Fruit fly (Drosophila melanogaster) whole organism, wandering third instar larva: ENCODE results near the gene CG31798.

Source experiments
- Abd-B ChIP-seq: fragments of >200 bp; optimal IDR thresholded peaks from 2 replicates; lab custom pipeline; 2017; ENCODE audit warnings: missing biosample characterization, missing genetic modification characterization
- CG9705 ChIP-seq: fragments of 200-800 bp; sonication (Bioruptor generic); optimal IDR thresholded peaks from 2 replicates; lab custom pipeline; 2018; ENCODE audit warnings: missing biosample characterization, mild to moderate bottlenecking, missing genetic modification characterization
- CrebA ChIP-seq: fragments of 200-800 bp; sonication (Bioruptor generic); optimal IDR thresholded peaks from 2 replicates; lab custom pipeline; 2016; ENCODE audit warnings: missing biosample characterization, mild to moderate bottlenecking, missing genetic modification characterization, borderline replicate concordance
- Dif ChIP-seq: fragments of 200-275, 200-300 bp; sonication (Bioruptor generic); optimal IDR thresholded peaks from 2 replicates; lab custom pipeline; 2018; ENCODE audit warnings: missing biosample characterization, missing genetic modification characterization; ENCODE audit not compliant: partially characterized antibody
- HLH106 ChIP-seq: fragments of 200-800 bp; optimal IDR thresholded peaks from 3 replicates; lab custom pipeline; 2019; ENCODE audit warnings: missing biosample characterization, mild to moderate bottlenecking, missing genetic modification characterization, moderate library complexity
- Hnf4 ChIP-seq: fragments of 200-800 bp; sonication (Bioruptor generic); optimal IDR thresholded peaks from 2 replicates; lab custom pipeline; 2016; ENCODE audit warnings: missing biosample characterization, mild to moderate bottlenecking, missing genetic modification characterization
- Hr78 ChIP-seq: fragments of >200 bp; optimal IDR thresholded peaks from 2 replicates; lab custom pipeline; 2017; ENCODE audit warnings: missing biosample characterization, missing genetic modification characterization
- Hr83 ChIP-seq: fragments of 200-300 bp; sonication (Bioruptor generic); optimal IDR thresholded peaks from 2 replicates; lab custom pipeline; 2016; ENCODE audit warnings: missing biosample characterization, mild to moderate bottlenecking, missing genetic modification characterization, moderate library complexity; ENCODE audit not compliant: poor library complexity, severe bottlenecking
- Jra ChIP-seq: sonication (Bioruptor generic); optimal IDR thresholded peaks from 2 replicates; lab custom pipeline; 2016; ENCODE audit warnings: missing biosample characterization, missing genetic modification characterization
- Myc ChIP-seq: fragments of >200 bp; optimal IDR thresholded peaks from 2 replicates; lab custom pipeline; 2017
- N ChIP-seq: fragments of >200 bp; optimal IDR thresholded peaks from 2 replicates; lab custom pipeline; 2018; ENCODE audit warnings: missing biosample characterization, missing external identifiers, missing genetic modification characterization
- OdsH ChIP-seq: fragments of 200-800 bp; sonication (Bioruptor generic); optimal IDR thresholded peaks from 2 replicates; lab custom pipeline; 2016; ENCODE audit warnings: missing biosample characterization, mild to moderate bottlenecking, missing genetic modification characterization
- Rel ChIP-seq, 2 experiments: fragments of 200-800 bp; sonication (Bioruptor generic) in 1 of 2; optimal IDR thresholded peaks; 2 replicates in 1 of 2; 3 replicates in 1 of 2; lab custom pipeline; 2016 to 2019; ENCODE audit warnings: mild to moderate bottlenecking in 2 of 2, missing biosample characterization in 2 of 2, missing genetic modification characterization in 2 of 2, moderate library complexity in 1 of 2
- Sp1 ChIP-seq: fragments of 200-800 bp; sonication (Bioruptor generic); optimal IDR thresholded peaks from 3 replicates; lab custom pipeline; 2019; ENCODE audit warnings: missing biosample characterization, mild to moderate bottlenecking, missing genetic modification characterization, moderate library complexity
- Vsx2 ChIP-seq: fragments of 200-300, 225-300 bp; sonication (Bioruptor generic); optimal IDR thresholded peaks from 2 replicates; lab custom pipeline; 2018; ENCODE audit warnings: missing biosample characterization, missing genetic modification characterization; ENCODE audit not compliant: partially characterized antibody
- br ChIP-seq: fragments of 200-800 bp; sonication (Bioruptor generic); optimal IDR thresholded peaks from 2 replicates; lab custom pipeline; 2016; ENCODE audit warnings: missing biosample characterization, missing genetic modification characterization
- dl ChIP-seq, 2 experiments: fragments of 175-275, 200-275 bp in 1 of 2; fragments of 200-275 bp in 1 of 2; sonication (Bioruptor generic); optimal IDR thresholded peaks; lab custom pipeline; 2018; ENCODE audit warnings: mild to moderate bottlenecking in 2 of 2, missing biosample characterization in 2 of 2, missing genetic modification characterization in 2 of 2, moderate library complexity in 2 of 2; ENCODE audit not compliant: partially characterized antibody in 2 of 2, insufficient read depth in 1 of 2
- foxo ChIP-seq, 2 experiments: fragments of 200-800 bp; sonication (Bioruptor generic); optimal IDR thresholded peaks; 2 replicates in 1 of 2; 3 replicates in 1 of 2; lab custom pipeline; 2016 to 2017; ENCODE audit warnings: missing biosample characterization in 2 of 2, missing genetic modification characterization in 2 of 2
- fru ChIP-seq: fragments of 200-800 bp; sonication (Bioruptor generic); optimal IDR thresholded peaks from 3 replicates; lab custom pipeline; 2016; ENCODE audit warnings: missing biosample characterization, mild to moderate bottlenecking, missing genetic modification characterization
- h ChIP-seq: fragments of 200-800 bp; sonication (Bioruptor generic); optimal IDR thresholded peaks from 3 replicates; lab custom pipeline; 2016; ENCODE audit warnings: missing biosample characterization, mild to moderate bottlenecking, missing genetic modification characterization
- lola ChIP-seq: fragments of >200 bp; optimal IDR thresholded peaks from 2 replicates; lab custom pipeline; 2017; ENCODE audit warnings: missing biosample characterization, missing genetic modification characterization
- pan ChIP-seq: fragments of >200 bp; optimal IDR thresholded peaks from 2 replicates; lab custom pipeline; 2017
- rgr ChIP-seq: fragments of 200-800 bp; sonication (Bioruptor generic); optimal IDR thresholded peaks from 3 replicates; lab custom pipeline; 2016; ENCODE audit warnings: missing biosample characterization, mild to moderate bottlenecking, missing genetic modification characterization
- sage ChIP-seq: fragments of 200-800 bp; sonication (Bioruptor generic); optimal IDR thresholded peaks from 2 replicates; lab custom pipeline; 2016; ENCODE audit warnings: missing biosample characterization, mild to moderate bottlenecking, missing genetic modification characterization
- sv ChIP-seq: fragments of 200-800 bp; sonication (Bioruptor generic); optimal IDR thresholded peaks from 3 replicates; lab custom pipeline; 2016; ENCODE audit warnings: missing biosample characterization, missing genetic modification characterization
- tai ChIP-seq: sonication (Bioruptor generic); optimal IDR thresholded peaks from 2 replicates; lab custom pipeline; 2016; ENCODE audit warnings: missing biosample characterization, missing genetic modification characterization
- woc ChIP-seq: sonication (Bioruptor generic); optimal IDR thresholded peaks from 2 replicates; lab custom pipeline; 2016; ENCODE audit warnings: missing biosample characterization, mild to moderate bottlenecking, missing genetic modification characterization

CG31798 gene

DNA sequence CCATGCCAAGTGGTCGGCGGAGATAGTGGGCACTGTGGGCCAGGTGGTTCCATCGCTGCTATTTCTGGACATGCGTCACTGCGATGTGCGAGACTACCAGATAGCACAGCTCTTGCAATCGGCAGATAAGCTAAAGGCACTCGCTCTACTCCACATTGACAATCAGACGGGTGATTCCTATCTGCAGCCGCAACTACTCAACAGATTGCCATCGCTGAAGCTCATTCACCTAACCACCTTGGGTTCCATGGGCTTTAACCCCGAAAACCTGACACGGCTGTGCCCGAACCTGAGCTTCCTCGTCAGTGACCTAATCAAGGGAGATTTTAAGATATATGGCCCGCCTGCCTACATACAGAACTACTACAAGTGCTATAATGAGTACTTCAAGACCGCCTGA lies 35.8 kb downstream of the CG31798 start:
- TF ChIP-seq Hnf4 (GFP tag; lab: Kevin White, UChicago) (no peak), sage (GFP tag; lab: Kevin White, UChicago) (no peak), lola (GFP tag; lab: Kevin White, UChicago) (no peak), tai (no peak), foxo (GFP tag; optimal IDR thresholded peaks at IDR 0.05; lab: Kevin White, UChicago) (no peak), CrebA (GFP tag; lab: Kevin White, UChicago) (no peak), woc (GFP tag; lab: Kevin White, UChicago) (no peak), Sp1 (GFP tag; lab: Kevin White, UChicago) (no peak), Vsx2 (GFP tag; lab: Kevin White, UChicago) (no peak), CG9705 (no peak), fru (GFP tag; lab: Kevin White, UChicago) (no peak), Hr78 (GFP tag; lab: Kevin White, UChicago) (no peak)

DNA sequence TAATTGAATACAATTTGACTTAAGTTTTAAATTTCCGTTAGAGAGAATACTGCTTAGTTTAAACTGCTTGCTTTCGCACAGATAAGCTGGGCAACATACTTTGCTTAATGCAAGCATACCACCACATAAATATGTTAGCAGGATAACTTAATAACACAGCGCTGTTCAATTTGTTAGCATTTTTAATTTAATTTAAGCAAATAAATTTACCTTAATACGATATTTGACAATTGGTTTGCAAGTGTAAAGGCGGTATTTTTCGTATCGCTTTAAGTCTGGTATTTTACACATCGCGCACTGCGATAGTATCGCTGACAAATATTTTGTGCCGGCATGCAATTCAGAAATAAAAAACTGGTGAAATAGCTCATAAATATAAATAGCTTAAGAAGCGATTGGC lies 36.4 kb downstream of the CG31798 start, which contains the start of gene RtcB:
RtcB (plus strand) TSS at position 301 of the 400 bp plus-strand sequence.
- TF ChIP-seq h (GFP tag; lab: Kevin White, UChicago), result peak; percentile 5
- TF ChIP-seq N, result peak; percentile 23
- TF ChIP-seq pan, result no peak
- peak; percentile 57 for TF ChIP-seq Myc (lab: Kevin White, UChicago)
- no peak for TF ChIP-seq Hr78 (GFP tag; lab: Kevin White, UChicago)
- peak; percentile 64 for TF ChIP-seq rgr (GFP tag; lab: Kevin White, UChicago)
- TF ChIP-seq HLH106 (tag; lab: Kevin White, UChicago), result no peak
- TF ChIP-seq Rel (GFP tag; optimal IDR thresholded peaks at IDR 0.05; lab: Kevin White, UChicago), result no peak
- no peak for TF ChIP-seq Rel (tag; optimal IDR thresholded peaks at IDR 0.05; lab: Kevin White, UChicago)

DNA sequence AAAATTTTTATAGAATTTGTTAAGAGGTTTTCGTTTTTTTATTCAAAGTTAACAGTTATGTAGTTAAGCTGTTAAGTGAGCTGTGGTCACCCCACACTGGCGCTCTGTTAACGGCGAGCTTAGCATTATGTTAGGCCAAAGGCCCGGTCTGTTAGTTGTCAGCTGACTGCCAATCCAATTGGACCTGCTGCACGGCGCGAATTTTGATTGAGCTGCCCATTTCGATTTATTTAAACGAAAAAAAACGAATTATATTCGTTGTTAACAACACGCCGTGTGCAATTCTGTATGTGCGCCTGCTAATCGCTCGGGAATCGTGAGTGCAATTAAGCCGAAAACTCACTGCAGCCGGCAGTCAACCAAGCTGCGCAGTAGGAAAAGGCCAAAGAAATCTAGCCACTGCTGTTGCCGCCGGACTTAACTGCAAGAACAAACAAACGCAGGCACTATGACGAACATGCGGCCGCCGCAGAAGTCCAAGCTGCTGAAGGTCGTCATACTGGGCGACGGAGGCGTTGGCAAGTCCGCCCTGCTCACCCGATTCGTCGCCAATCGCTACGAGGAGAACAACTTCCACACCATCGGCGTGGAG lies 38.6 kb downstream of the CG31798 start, which contains the start of gene Rab9:
Rab9 (plus strand) TSS at position 151 of the 592 bp plus-strand sequence.
- TF ChIP-seq sv (GFP tag; lab: Kevin White, UChicago) (no peak), br (GFP tag; lab: Kevin White, UChicago) (no peak), sage (GFP tag; lab: Kevin White, UChicago) (no peak), foxo (GFP tag; optimal IDR thresholded peaks at IDR 0.05; lab: Kevin White, UChicago) (no peak), Dif (GFP tag; lab: Kevin White, UChicago) (no peak), Abd-B (GFP tag; lab: Kevin White, UChicago) (no peak)
- TF ChIP-seq, all 38 proteins: peak for 0

DNA sequence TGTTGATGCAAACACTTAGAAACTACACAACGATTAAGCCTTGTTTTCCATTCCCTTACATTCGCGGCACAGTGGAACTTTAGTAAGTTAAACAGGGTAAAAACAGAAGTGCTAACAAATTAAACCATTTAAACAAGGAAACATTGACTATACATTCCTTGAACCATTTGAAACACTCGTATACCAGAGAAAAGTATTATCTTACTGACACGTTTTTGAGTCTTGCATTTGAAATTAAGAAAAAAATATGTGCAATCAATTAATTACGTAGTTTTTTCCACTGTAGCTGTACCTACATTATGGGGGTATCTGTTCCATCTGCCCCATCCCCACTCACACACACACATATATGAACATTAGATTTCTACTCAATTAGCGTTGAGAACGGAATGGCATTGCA lies 39.3 kb downstream of the CG31798 start:
- TF ChIP-seq Hnf4 (GFP tag; lab: Kevin White, UChicago), result no peak
- TF ChIP-seq Jra, result no peak
- TF ChIP-seq rgr (GFP tag; lab: Kevin White, UChicago), result no peak
- TF ChIP-seq pan, result no peak
- TF ChIP-seq br (GFP tag; lab: Kevin White, UChicago), result no peak
- peak; percentile 18 for TF ChIP-seq h (GFP tag; lab: Kevin White, UChicago)
- no peak for TF ChIP-seq N
- no peak for TF ChIP-seq Hr83 (GFP tag; lab: Kevin White, UChicago)
- peak; percentile 17 for TF ChIP-seq woc (GFP tag; lab: Kevin White, UChicago)

DNA sequence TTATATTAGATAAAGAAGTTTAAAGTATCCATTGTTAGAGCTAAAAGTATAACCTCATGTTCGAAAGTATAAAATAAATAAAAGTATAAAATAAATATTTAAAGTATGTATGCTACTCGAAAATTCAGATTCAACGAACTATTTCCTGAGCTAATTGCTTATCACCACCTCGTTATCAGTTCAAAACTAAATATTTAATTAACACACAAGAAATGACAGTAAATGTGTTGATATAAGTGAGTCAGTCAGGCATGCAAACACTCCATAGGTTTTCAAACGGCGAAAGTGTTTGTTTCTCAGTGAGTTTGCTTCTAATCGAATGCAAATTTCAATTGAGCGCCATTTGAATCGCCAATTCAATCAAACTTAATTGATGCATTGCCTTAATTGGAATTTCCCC lies 40.3 kb downstream of the CG31798 start:
- TF ChIP-seq Hr83 (GFP tag; lab: Kevin White, UChicago), result peak; percentile 23
- TF ChIP-seq dl (GFP tag; optimal IDR thresholded peaks at IDR 0.05; lab: Kevin White, UChicago; ENCODE audit: insufficient read depth in 1 of 2, partially characterized antibody in 2 of 2), result no peak
- peak; percentile 14 for TF ChIP-seq h (GFP tag; lab: Kevin White, UChicago)
- peak; percentile 18 for TF ChIP-seq OdsH
- TF ChIP-seq, all 38 proteins: peak for 3
